Worm (Caenorhabditis elegans): ENCODE results near the gene selt-1.2.

The selt-1.2 gene

DNA sequence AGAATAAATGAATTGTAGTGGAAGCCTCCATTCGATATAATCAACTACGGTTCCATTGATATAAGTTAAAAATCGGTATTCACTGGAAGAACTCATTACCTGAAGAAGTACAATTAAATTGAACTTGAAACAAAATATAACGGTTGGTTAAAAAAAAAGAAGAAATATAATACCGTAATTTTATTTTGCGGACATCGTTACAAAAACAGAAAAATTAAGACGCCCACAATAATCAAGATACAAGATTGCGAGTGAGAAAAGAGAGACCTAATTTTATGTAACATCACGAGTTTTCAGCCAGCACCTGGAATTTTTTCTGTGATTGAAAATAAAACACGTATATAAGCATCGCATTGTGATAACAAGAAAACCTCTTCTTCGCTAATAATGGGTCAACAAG lies 15.5 kb upstream of the selt-1.2 start, which contains the start of gene sre-6:
sre-6 (minus strand) TSS at position 101 of the 400 bp plus-strand sequence.
- TF ChIP-seq madf-5 (GFP tag; IDR thresholded peaks at IDR 0.05) (no peak), Y75B8A.6 (GFP tag; IDR thresholded peaks at IDR 0.05) (no peak), zfp-2 (tag; optimal IDR thresholded peaks at IDR 0.05) (no peak), ceh-62 (tag; optimal IDR thresholded peaks at IDR 0.05) (no peak)

DNA sequence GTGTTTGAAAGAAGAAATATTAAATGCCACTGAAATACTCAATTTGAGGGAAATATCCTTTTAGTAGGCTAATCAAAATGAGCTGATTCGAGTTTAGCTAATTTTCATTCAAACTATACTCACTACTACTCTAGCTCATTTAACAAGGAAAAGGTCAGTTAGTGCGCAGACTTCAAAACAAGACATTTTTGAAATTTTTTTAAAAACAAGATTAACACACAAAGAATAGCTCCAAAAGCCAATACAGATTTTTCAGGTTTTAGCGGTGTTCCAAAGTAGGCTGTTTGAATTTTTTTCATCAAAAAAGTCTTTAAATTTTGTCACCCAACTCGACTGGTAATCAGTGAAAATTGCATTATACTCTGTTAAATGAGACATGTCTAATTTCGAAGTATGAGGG lies 13.7 kb upstream of the selt-1.2 start:
- TF ChIP-seq unc-62 (GFP tag; optimal IDR thresholded peaks at IDR 0.05 in 1 of 2), result peak in 1 of 2 experiments; percentile 94
- no peak for TF ChIP-seq unc-62 (tag; optimal IDR thresholded peaks at IDR 0.05)
- TF ChIP-seq nhr-25 (tag; optimal IDR thresholded peaks at IDR 0.05; ENCODE audit: borderline replicate concordance, insufficient read depth), result peak; percentile 31
- no peak for TF ChIP-seq mdt-29 (GFP tag; IDR thresholded peaks at IDR 0.05)
- TF ChIP-seq ceh-28 (tag; optimal IDR thresholded peaks at IDR 0.05), result no peak

DNA sequence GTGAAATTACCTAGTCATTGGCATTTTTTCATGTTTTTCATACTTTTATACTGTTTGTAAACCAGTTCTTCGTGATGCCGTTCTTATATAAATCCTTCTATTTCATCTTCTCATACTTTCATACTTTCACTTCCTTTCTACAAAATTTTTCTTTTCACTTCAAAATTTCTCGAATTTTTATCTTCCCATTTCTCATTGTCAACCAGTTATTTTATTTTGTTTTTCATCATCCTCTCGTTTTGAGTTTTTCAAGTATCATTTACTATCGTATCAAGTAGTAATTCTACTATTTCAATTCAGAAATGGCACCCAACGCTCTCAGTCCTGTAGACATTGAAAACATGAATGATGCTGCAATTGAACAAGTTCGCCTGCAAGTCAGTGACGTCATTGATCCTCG lies 11.5 kb upstream of the selt-1.2 start, which contains the start of gene F28H7.8:
F28H7.8 (plus strand) TSS at position 301 of the 400 bp plus-strand sequence.
- no peak for TF ChIP-seq jun-1 (tag; optimal IDR thresholded peaks at IDR 0.05)
- TF ChIP-seq unc-62 (GFP tag; optimal IDR thresholded peaks at IDR 0.05 in 1 of 2), result peak in 1 of 2 experiments; percentile 38
- TF ChIP-seq unc-62 (tag; optimal IDR thresholded peaks at IDR 0.05), result no peak
- no peak for TF ChIP-seq dmd-9 (GFP tag; IDR thresholded peaks at IDR 0.05)

DNA sequence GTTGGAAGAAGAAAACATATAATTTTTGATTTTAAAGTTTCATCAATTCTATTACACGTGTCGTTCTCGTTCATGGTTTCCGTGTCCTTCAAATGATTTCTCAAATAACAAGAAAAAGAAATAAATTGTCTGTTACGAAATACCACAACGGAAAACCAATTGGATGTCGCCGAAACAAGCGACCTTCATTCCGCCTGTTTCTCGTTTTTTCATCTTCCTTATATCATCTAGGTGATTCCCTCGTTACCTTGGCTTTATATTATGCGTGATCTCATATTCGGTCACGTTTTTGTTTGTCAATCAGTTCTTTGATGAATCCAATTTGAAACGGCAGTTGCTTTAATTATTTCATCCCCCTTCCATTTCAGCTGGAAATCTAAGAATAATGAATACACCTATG lies 10.0 kb upstream of the selt-1.2 start:
- TF ChIP-seq hlh-30 (tag; optimal IDR thresholded peaks at IDR 0.05; ENCODE audit: insufficient read depth), result peak; percentile 24
- TF ChIP-seq nhr-25 (tag; optimal IDR thresholded peaks at IDR 0.05; ENCODE audit: borderline replicate concordance, insufficient read depth), result peak; percentile 73
- no peak for TF ChIP-seq lin-39 (tag; optimal IDR thresholded peaks at IDR 0.05)
- peak; percentile 10 for TF ChIP-seq mep-1 (tag; optimal IDR thresholded peaks at IDR 0.05)
- peak; percentile 3 for TF ChIP-seq mxl-3 (GFP tag; optimal IDR thresholded peaks at IDR 0.05)
- TF ChIP-seq daf-19 (GFP tag; conservative IDR thresholded peaks at IDR 0.05), result no peak
- TF ChIP-seq unc-62 (GFP tag; optimal IDR thresholded peaks at IDR 0.05 in 1 of 2), result peak in 1 of 2 experiments; percentile 44
- no peak for TF ChIP-seq unc-62 (tag; optimal IDR thresholded peaks at IDR 0.05)
- peak in 1 of 2 experiments; percentile 48 for TF ChIP-seq mdl-1 (tag; optimal IDR thresholded peaks at IDR 0.05)
- TF ChIP-seq aha-1 (tag), result peak; percentile 22
- TF ChIP-seq set-16 (GFP tag; IDR thresholded peaks at IDR 0.05), result no peak
- peak; percentile 8 for TF ChIP-seq nhr-28 (tag; optimal IDR thresholded peaks at IDR 0.05)

DNA sequence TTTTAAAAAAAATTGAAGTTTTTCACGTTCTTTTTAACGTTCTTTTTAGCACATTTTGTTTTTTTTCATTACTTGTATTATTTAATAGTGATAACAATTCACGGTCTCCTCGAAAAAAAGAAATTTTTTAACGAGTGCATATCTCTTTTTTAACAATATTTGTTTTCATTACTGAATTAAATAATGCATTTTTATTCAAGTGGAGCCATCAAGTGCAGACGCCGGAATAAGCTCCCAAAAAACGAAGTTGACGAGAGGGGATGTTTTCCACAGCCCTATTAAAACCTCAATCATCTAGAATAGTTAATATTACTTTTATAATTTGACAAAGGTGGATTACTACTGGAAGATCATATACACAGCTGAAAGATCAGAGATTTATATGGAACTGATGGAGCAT lies 9.5 kb upstream of the selt-1.2 start, which contains the start of gene irld-6:
irld-6 (minus strand) TSS at position 101 of the 400 bp plus-strand sequence.
- TF ChIP-seq ZK546.5 (tag; optimal IDR thresholded peaks at IDR 0.05) (no peak), madf-5 (GFP tag; IDR thresholded peaks at IDR 0.05) (no peak), egl-43 (GFP tag; IDR thresholded peaks at IDR 0.05) (no peak), snpc-1.2 (GFP tag; IDR thresholded peaks at IDR 0.05) (no peak), ztf-7 (tag; optimal IDR thresholded peaks at IDR 0.05) (no peak), mxl-2 (GFP tag; conservative IDR thresholded peaks at IDR 0.05) (no peak), ceh-28 (tag; optimal IDR thresholded peaks at IDR 0.05) (no peak), lin-29 (GFP tag; IDR thresholded peaks at IDR 0.05) (no peak), hlh-30 (tag; optimal IDR thresholded peaks at IDR 0.05; ENCODE audit: insufficient read depth) (no peak), ceh-62 (tag; optimal IDR thresholded peaks at IDR 0.05) (no peak), nhr-11 (tag; optimal IDR thresholded peaks at IDR 0.05) (no peak), dve-1 (tag; optimal IDR thresholded peaks at IDR 0.05; ENCODE audit: insufficient read depth) (no peak)

DNA sequence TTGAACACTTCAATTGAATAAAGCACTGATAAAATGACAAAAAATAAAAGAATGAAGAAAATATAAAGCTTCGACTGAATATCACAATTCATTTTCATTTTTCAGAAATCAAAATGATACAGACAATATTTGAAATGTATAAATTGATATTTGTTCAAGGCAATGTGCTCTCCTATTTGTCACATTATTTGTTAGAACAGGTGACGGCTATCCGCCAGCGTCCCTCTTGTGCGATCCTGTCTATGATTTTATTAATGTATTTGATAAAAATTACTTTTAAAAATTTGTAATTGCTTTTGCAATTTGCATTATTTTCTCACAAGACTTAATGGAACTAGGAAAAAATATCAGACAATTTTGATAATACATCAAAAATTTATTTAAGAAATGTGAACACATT lies 6.9 kb upstream of the selt-1.2 start, which contains the start of gene F28H7.7:
F28H7.7 (minus strand) TSS at position 101 of the 400 bp plus-strand sequence.
- TF ChIP-seq lin-1 (GFP tag; IDR thresholded peaks at IDR 0.05) (no peak), nhr-10 (tag; optimal IDR thresholded peaks at IDR 0.05) (no peak)

All from whole organism, L4 larva.